Worm (Caenorhabditis elegans) whole organism, L4 larva: ENCODE measurements around the gene srx-78.

ENCODE experiments used
- F26F4.8 ChIP-seq: fragments of 200-800 bp; sonication (Bioruptor generic); conservative IDR thresholded peaks from 2 replicates; pipeline ENCODE4 v1.3.6; 2022; ENCODE audit warnings: missing genetic modification characterization, missing compliant biosample characterization
- R02D3.7 ChIP-seq: fragments of 150-350 bp; sonication (generic microtip); optimal IDR thresholded peaks from 3 replicates; lab custom pipeline; 2014; ENCODE audit warnings: missing biosample characterization, missing genetic modification characterization
- T20F7.1 ChIP-seq: fragments of 200-800 bp; sonication (Bioruptor generic); optimal IDR thresholded peaks from 2 replicates; lab custom pipeline; 2018; ENCODE audit warnings: mild to moderate bottlenecking, missing genetic modification characterization, missing compliant biosample characterization
- Y48G9A.11 ChIP-seq: fragments of 200-800 bp; sonication (Bioruptor generic); IDR thresholded peaks from 2 replicates; pipeline ENCODE4 v1.3.6; 2022; ENCODE audit warnings: missing genetic modification reagents, missing genetic modification characterization, missing compliant biosample characterization
- Y75B8A.6 ChIP-seq: fragments of 200-800 bp; sonication (Bioruptor generic); IDR thresholded peaks from 2 replicates; pipeline ENCODE4 v1.3.6; 2022; ENCODE audit warnings: missing genetic modification reagents, missing genetic modification characterization, missing compliant biosample characterization
- aha-1 ChIP-seq: fragments of 150-350 bp; peaks from one replicate; lab custom pipeline; 2014; ENCODE audit warnings: missing biosample characterization, missing genetic modification characterization
- ceh-44 ChIP-seq: fragments of 200-800 bp; sonication (Bioruptor generic); IDR thresholded peaks from 2 replicates; pipeline ENCODE4 v1.3.6; 2022; ENCODE audit warnings: missing genetic modification reagents, missing genetic modification characterization, missing compliant biosample characterization
- ceh-62 ChIP-seq: sonication (generic microtip); optimal IDR thresholded peaks from 2 replicates; lab custom pipeline; 2017; ENCODE audit warnings: missing biosample characterization, missing genetic modification characterization
- ceh-82 ChIP-seq: sonication (generic microtip); optimal IDR thresholded peaks from 2 replicates; lab custom pipeline; 2017; ENCODE audit warnings: missing biosample characterization, missing genetic modification characterization
- daf-19 ChIP-seq: fragments of 200-800 bp; sonication (Bioruptor generic); conservative IDR thresholded peaks from 2 replicates; pipeline ENCODE4 v1.3.6; 2022; ENCODE audit warnings: missing genetic modification characterization, missing compliant biosample characterization
- daf-8 ChIP-seq: fragments of 200-800 bp; sonication (Bioruptor generic); IDR thresholded peaks from 2 replicates; pipeline ENCODE4 v1.3.6; 2022; ENCODE audit warnings: missing genetic modification characterization, missing compliant biosample characterization
- dmd-6 ChIP-seq: fragments of 200-800 bp; sonication (Bioruptor generic); IDR thresholded peaks from 2 replicates; pipeline ENCODE4 v1.3.6; 2022; ENCODE audit warnings: missing genetic modification reagents, missing genetic modification characterization, missing compliant biosample characterization
- dmd-8 ChIP-seq: fragments of 200-800 bp; sonication (Bioruptor generic); IDR thresholded peaks from 2 replicates; pipeline ENCODE4 v1.3.6; 2022; ENCODE audit warnings: missing genetic modification characterization, missing compliant biosample characterization
- egl-43 ChIP-seq: fragments of 200-800 bp; sonication (Bioruptor generic); IDR thresholded peaks from 2 replicates; pipeline ENCODE4 v1.3.6; 2022; ENCODE audit warnings: missing genetic modification reagents, missing genetic modification characterization, missing compliant biosample characterization
- hmg-1.1 ChIP-seq: fragments of 200-800 bp; sonication (Bioruptor generic); IDR thresholded peaks from 2 replicates; pipeline ENCODE4 v1.3.6; 2022; ENCODE audit warnings: missing genetic modification reagents, missing genetic modification characterization, missing compliant biosample characterization
- lim-7 ChIP-seq: fragments of 200-800 bp; sonication (Bioruptor generic); IDR thresholded peaks from 2 replicates; pipeline ENCODE4 v1.3.6; 2022; ENCODE audit warnings: missing genetic modification characterization, missing compliant biosample characterization
- lin-15B ChIP-seq: fragments of 150-350 bp; sonication (generic microtip); optimal IDR thresholded peaks from 3 replicates; lab custom pipeline; 2014; ENCODE audit warnings: missing biosample characterization, missing genetic modification characterization
- lir-3 ChIP-seq: sonication (generic microtip); optimal IDR thresholded peaks from 2 replicates; lab custom pipeline; 2016; ENCODE audit warnings: mild to moderate bottlenecking, missing genetic modification characterization, missing compliant biosample characterization
- madf-5 ChIP-seq, 2 experiments: fragments of 200-800 bp; sonication (Bioruptor generic); IDR thresholded peaks; 2 replicates each; pipeline ENCODE4 v1.3.6; 2022; ENCODE audit warnings: missing compliant biosample characterization in 2 of 2, missing genetic modification characterization in 2 of 2
- mdl-1 ChIP-seq, 2 experiments: fragments of 150-350 bp in 1 of 2; sonication (generic microtip) in 1 of 2; optimal IDR thresholded peaks; 2 replicates each; lab custom pipeline; 2014 to 2017; ENCODE audit warnings: missing biosample characterization in 2 of 2, missing genetic modification characterization in 2 of 2
- mxl-3 ChIP-seq: fragments of 200-800 bp; sonication (Bioruptor generic); optimal IDR thresholded peaks from 2 replicates; lab custom pipeline; 2018; ENCODE audit warnings: mild to moderate bottlenecking, missing genetic modification characterization, missing compliant biosample characterization
- nhr-10 ChIP-seq: fragments of 150-350 bp; optimal IDR thresholded peaks from 2 replicates; lab custom pipeline; 2014; ENCODE audit warnings: missing biosample characterization, missing genetic modification characterization
- nhr-102 ChIP-seq: sonication (generic microtip); optimal IDR thresholded peaks from 2 replicates; lab custom pipeline; 2016; ENCODE audit warnings: mild to moderate bottlenecking, missing genetic modification characterization, moderate library complexity, missing compliant biosample characterization
- nhr-111 ChIP-seq: fragments of 200-800 bp; sonication (Bioruptor generic); optimal IDR thresholded peaks from 2 replicates; lab custom pipeline; 2018; ENCODE audit warnings: mild to moderate bottlenecking, missing genetic modification characterization, missing compliant biosample characterization
- nhr-237 ChIP-seq: sonication (generic microtip); optimal IDR thresholded peaks from 2 replicates; lab custom pipeline; 2017; ENCODE audit warnings: missing biosample characterization, missing genetic modification characterization
- nhr-42 ChIP-seq: fragments of 200-800 bp; sonication (Bioruptor generic); IDR thresholded peaks from 2 replicates; pipeline ENCODE4 v1.3.6; 2022; ENCODE audit warnings: missing genetic modification characterization, missing compliant biosample characterization
- nhr-6 ChIP-seq: fragments of 150-350 bp; optimal IDR thresholded peaks from 2 replicates; lab custom pipeline; 2014; ENCODE audit warnings: missing biosample characterization, missing genetic modification characterization
- nhr-77 ChIP-seq: fragments of 150-350 bp; optimal IDR thresholded peaks from 2 replicates; lab custom pipeline; 2014; ENCODE audit warnings: missing biosample characterization, missing genetic modification characterization
- pqm-1 ChIP-seq: sonication (generic microtip); optimal IDR thresholded peaks from 2 replicates; lab custom pipeline; 2017; ENCODE audit warnings: missing biosample characterization, missing genetic modification characterization
- rbr-2 ChIP-seq: sonication (generic microtip); optimal IDR thresholded peaks from 2 replicates; lab custom pipeline; 2016; ENCODE audit warnings: missing genotype, missing genetic modification characterization, missing compliant biosample characterization
- sdz-12 ChIP-seq: fragments of 200-800 bp; sonication (Bioruptor generic); optimal IDR thresholded peaks from 2 replicates; lab custom pipeline; 2018; ENCODE audit warnings: mild to moderate bottlenecking, missing genetic modification characterization, missing compliant biosample characterization
- unc-130 ChIP-seq: sonication (generic microtip); optimal IDR thresholded peaks from 2 replicates; lab custom pipeline; 2016; ENCODE audit warnings: missing genetic modification reagents, missing genetic modification characterization, missing compliant biosample characterization
- unc-39 ChIP-seq: sonication (generic microtip); optimal IDR thresholded peaks from 2 replicates; lab custom pipeline; 2017; ENCODE audit warnings: missing biosample characterization, missing genetic modification characterization
- zfp-3 ChIP-seq: fragments of 200-800 bp; sonication (Bioruptor generic); conservative IDR thresholded peaks from 2 replicates; pipeline ENCODE4 v1.3.6; 2022; ENCODE audit warnings: missing genetic modification reagents, missing genetic modification characterization, missing compliant biosample characterization

The srx-78 gene

DNA sequence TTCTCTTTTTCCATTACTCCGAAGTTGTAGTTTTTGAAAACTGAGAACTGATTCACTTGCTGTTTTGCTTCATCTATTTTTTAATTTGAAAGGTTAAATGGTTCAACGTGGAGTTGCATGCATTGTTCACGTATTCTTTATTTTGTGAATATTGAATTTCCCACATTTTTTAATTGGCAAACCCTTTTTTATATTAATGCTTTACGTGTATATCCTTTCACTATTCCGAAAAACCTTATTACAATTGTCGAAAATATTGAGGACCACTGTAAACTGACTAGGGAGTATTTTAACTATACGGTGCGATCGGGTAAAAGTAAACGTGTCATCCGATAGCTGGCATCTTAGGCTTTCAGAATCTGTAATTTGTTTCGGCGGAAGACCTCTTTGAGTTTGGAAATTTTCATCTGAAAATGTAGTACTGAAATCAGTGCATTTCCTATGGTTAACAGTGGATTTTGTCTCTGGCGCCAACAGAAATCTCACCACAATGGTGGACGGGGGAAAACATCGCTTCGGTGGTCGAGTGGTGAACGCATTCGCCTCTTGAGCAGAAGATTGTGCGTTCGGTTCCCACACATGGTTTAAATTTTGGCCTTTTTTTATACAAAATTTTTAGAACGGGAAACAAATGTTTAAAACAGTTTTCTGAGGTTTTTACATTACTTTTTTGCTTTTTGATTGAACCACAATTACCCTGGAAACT, 11.2 kb downstream of the srx-78 start, which contains the start of gene C01G10.14:
TSS of gene C01G10.14 (minus strand) at position 51 of the 706 bp plus-strand sequence.
- TF ChIP-seq ceh-44 (GFP tag; lab: Robert Waterston, UW): 0 out of 2 replicates have a peak, but pooled peaks have one; percentile 37
- TF ChIP-seq egl-43 (GFP tag; lab: Robert Waterston, UW): 0 out of 2 replicates have a peak, but pooled peaks have one; percentile 14
- TF ChIP-seq hmg-1.1 (GFP tag; lab: Robert Waterston, UW): peak; percentile 21; the same call in 1 of the 2 replicates
- peak; percentile 67 for TF ChIP-seq lim-7
- 0 out of 2 replicates have a peak, but pooled peaks have one; percentile 58 for TF ChIP-seq dmd-8

DNA sequence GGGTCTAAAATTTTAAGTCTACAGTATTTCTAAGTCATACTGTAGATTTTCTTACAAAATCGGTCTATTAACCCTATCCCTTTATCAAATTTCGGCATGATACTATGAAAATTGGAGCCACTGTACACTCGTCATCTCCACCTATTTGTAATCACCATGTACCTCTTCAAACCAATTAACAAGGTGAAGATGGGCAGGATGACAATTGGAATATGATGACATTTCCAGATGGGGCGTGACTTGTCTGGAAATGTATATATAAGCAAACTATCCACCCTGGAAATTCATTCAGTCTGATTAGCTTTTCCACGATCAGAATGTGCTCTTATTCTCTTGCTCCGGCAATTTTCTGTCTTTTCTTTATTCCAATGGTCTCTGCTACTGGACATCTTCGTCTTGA, 14.4 kb downstream of the srx-78 start, which contains the start of gene Y75B12A.2:
TSS of gene Y75B12A.2 (plus strand) at position 301 of the 400 bp plus-strand sequence.
- TF ChIP-seq daf-8 (GFP tag; lab: Robert Waterston, UW): no peak
- TF ChIP-seq lir-3 (tag; lab: Kevin White, UChicago): no peak
- no peak for TF ChIP-seq nhr-42 (GFP tag; lab: Robert Waterston, UW)
- no peak for TF ChIP-seq ceh-82 (tag; lab: Kevin White, UChicago)
- no peak for TF ChIP-seq T20F7.1 (GFP tag; lab: Kevin White, UChicago)
- TF ChIP-seq unc-39: no peak
- no peak for TF ChIP-seq lin-15B
- no peak for TF ChIP-seq mxl-3
- TF ChIP-seq egl-43 (GFP tag; lab: Robert Waterston, UW): no peak
- TF ChIP-seq nhr-237 (tag; lab: Kevin White, UChicago): no peak
- no peak for TF ChIP-seq mdl-1 (tag; optimal IDR thresholded peaks at IDR 0.05; lab: Kevin White, UChicago)
- no peak for TF ChIP-seq sdz-12 (GFP tag; lab: Kevin White, UChicago)

DNA sequence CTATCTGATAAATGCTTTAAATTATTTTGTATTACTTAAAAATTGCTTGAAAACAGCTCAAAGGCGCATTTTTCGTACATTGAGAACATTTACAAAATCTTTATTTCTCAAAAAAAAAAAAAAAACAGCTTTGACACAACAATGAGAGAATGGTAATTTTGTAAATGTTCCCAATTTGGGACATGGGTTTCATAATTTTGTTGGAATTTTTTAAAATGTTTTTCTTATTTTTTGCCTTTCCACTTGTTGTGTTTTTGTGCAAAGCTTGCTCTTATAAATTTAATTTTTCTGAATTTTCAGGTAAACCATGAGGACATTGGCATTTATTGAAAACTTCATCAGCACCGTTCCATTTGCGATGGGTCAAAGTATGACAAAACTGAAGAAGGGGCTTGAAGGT, 16.8 kb downstream of the srx-78 start, which contains the start of gene T01G5.7:
TSS of gene T01G5.7 (plus strand) at position 301 of the 400 bp plus-strand sequence.
- TF ChIP-seq unc-130: no peak
- TF ChIP-seq mdl-1 (tag; optimal IDR thresholded peaks at IDR 0.05; lab: Kevin White, UChicago): no peak
- no peak for TF ChIP-seq madf-5 (GFP tag; IDR thresholded peaks at IDR 0.05; lab: Robert Waterston, UW)
- TF ChIP-seq rbr-2: no peak
- TF ChIP-seq daf-19: no peak
- no peak for TF ChIP-seq nhr-111 (GFP tag; lab: Kevin White, UChicago)
- TF ChIP-seq aha-1 (tag; lab: Kevin White, UChicago): no peak
- no peak for TF ChIP-seq zfp-3 (GFP tag; lab: Robert Waterston, UW)
- TF ChIP-seq pqm-1 (tag; lab: Kevin White, UChicago): no peak
- no peak for TF ChIP-seq ceh-62 (tag; lab: Kevin White, UChicago)
- TF ChIP-seq F26F4.8 (GFP tag; lab: Robert Waterston, UW): no peak

DNA sequence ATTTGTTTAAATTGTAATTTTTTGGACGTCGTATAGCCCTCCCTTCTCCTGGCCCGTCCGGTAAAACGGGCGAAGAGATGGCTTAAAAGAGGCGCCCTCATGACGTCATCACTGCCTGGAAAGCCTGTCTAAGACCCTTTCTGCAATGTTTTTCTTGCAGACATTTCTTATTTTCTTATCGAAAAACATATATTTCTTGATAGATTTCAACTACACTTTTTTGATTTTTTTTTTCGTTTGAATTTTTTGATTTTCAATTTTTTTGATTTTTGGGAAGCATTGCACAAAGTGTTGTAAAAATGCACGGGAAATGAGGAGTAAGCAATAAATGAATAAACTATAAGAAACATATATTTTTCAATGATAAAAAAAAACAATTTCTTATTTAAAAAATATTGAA, 19.1 kb downstream of the srx-78 start, which contains the start of gene T01G5.6:
TSS of gene T01G5.6 (minus strand) at position 101 of the 400 bp plus-strand sequence.
- TF ChIP-seq aha-1 (tag; lab: Kevin White, UChicago): no peak
- no peak for TF ChIP-seq nhr-6 (tag; lab: Kevin White, UChicago)
- TF ChIP-seq Y75B8A.6 (GFP tag; lab: Robert Waterston, UW): no peak
- TF ChIP-seq Y48G9A.11 (GFP tag; lab: Robert Waterston, UW): no peak
- TF ChIP-seq nhr-77 (tag; lab: Kevin White, UChicago): no peak
- TF ChIP-seq R02D3.7 (tag; lab: Kevin White, UChicago): no peak
- TF ChIP-seq nhr-10 (tag; lab: Kevin White, UChicago): no peak
- no peak for TF ChIP-seq ceh-82 (tag; lab: Kevin White, UChicago)
- no peak for TF ChIP-seq nhr-102 (tag; lab: Kevin White, UChicago)
- TF ChIP-seq dmd-6 (GFP tag; lab: Robert Waterston, UW): no peak
